Worm (Caenorhabditis elegans) whole organism, L4 larva: ENCODE data around the gene K07H8.5.

Experiments
- R02D3.7 ChIP-seq: fragments of 150-350 bp; sonication (generic microtip); optimal IDR thresholded peaks from 3 replicates; lab custom pipeline; 2014; ENCODE audit warnings: missing biosample characterization, missing genetic modification characterization
- ctbp-1 ChIP-seq: fragments of 200-800 bp; sonication (Bioruptor generic); IDR thresholded peaks from 2 replicates; pipeline ENCODE4 v1.3.6; 2022; ENCODE audit warnings: missing genetic modification reagents, missing genetic modification characterization, missing compliant biosample characterization
- fos-1 ChIP-seq: fragments of 150-350 bp; optimal IDR thresholded peaks from 2 replicates; lab custom pipeline; 2014; ENCODE audit warnings: missing biosample characterization, missing genetic modification characterization
- hmg-1.1 ChIP-seq: fragments of 200-800 bp; sonication (Bioruptor generic); IDR thresholded peaks from 2 replicates; pipeline ENCODE4 v1.3.6; 2022; ENCODE audit warnings: missing genetic modification reagents, missing genetic modification characterization, missing compliant biosample characterization
- mdl-1 ChIP-seq, 2 experiments: fragments of 150-350 bp in 1 of 2; sonication (generic microtip) in 1 of 2; optimal IDR thresholded peaks; 2 replicates each; lab custom pipeline; 2014 to 2017; ENCODE audit warnings: missing biosample characterization in 2 of 2, missing genetic modification characterization in 2 of 2
- nhr-6 ChIP-seq: fragments of 150-350 bp; optimal IDR thresholded peaks from 2 replicates; lab custom pipeline; 2014; ENCODE audit warnings: missing biosample characterization, missing genetic modification characterization
- snpc-1.2 ChIP-seq: fragments of 200-800 bp; sonication (Bioruptor generic); IDR thresholded peaks from 2 replicates; pipeline ENCODE4 v1.3.6; 2022; ENCODE audit warnings: missing genetic modification reagents, missing genetic modification characterization, missing compliant biosample characterization
- snpc-4 ChIP-seq: fragments of 150-350 bp; optimal IDR thresholded peaks from 2 replicates; lab custom pipeline; 2014; ENCODE audit warnings: missing biosample characterization, missing genetic modification characterization

DNA sequence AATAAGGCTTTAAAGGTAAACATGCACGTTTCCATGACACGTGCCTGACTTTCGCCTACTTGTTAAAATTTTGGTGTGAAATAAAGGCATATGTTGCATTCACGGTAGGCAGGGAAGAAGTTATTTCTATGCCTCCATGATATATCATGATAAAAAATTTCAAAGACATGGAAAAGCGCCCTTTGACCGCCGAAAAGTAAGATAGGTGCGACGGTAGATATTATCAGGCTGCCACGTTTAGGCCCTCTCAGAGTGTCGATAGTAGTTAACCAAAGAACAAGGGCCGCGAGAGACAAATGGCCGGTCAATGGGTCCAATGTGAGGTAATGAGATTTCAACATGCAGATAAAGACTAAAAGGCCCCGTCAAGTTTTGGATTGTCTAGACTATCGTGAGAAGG, 25.0 kb upstream of the K07H8.5 start:
- no peak for TF ChIP-seq mdl-1 (tag; optimal IDR thresholded peaks at IDR 0.05; lab: Kevin White, UChicago)
- TF ChIP-seq snpc-1.2, result no peak
- no peak for TF ChIP-seq R02D3.7
- TF ChIP-seq hmg-1.1, result no peak
- no peak for TF ChIP-seq ctbp-1 (GFP tag; lab: Robert Waterston, UW)
- TF ChIP-seq snpc-4 (tag; lab: Kevin White, UChicago), result no peak
- TF ChIP-seq fos-1 (tag; lab: Kevin White, UChicago), result no peak
- no peak for TF ChIP-seq nhr-6 (tag; lab: Kevin White, UChicago)
